Worm (Caenorhabditis elegans) whole organism, young adult: Measurements from ENCODE around the gene arl-5.

Experiments used
- B0261.1 ChIP-seq: sonication (generic microtip); optimal IDR thresholded peaks from 2 replicates; lab custom pipeline; 2016; ENCODE audit warnings: mild to moderate bottlenecking, missing genetic modification characterization, moderate library complexity, missing compliant biosample characterization
- ama-1 ChIP-seq, 3 experiments: fragments of 150-350 bp in 1 of 3; sonication (generic microtip) in 2 of 3; optimal IDR thresholded peaks; 2 replicates each; lab custom pipeline; 2014 to 2018; ENCODE audit warnings: missing biosample characterization in 2 of 3, missing genetic modification characterization in 2 of 3, missing genetic modification reagents in 2 of 3
- bed-2 ChIP-seq: fragments of 200-800 bp; sonication (Bioruptor generic); IDR thresholded peaks from 2 replicates; pipeline ENCODE4 v1.3.6; 2022; ENCODE audit warnings: missing genetic modification reagents, missing genetic modification characterization, missing compliant biosample characterization
- ccch-3 ChIP-seq: fragments of 200-800 bp; sonication (Bioruptor generic); optimal IDR thresholded peaks from 2 replicates; lab custom pipeline; 2018; ENCODE audit warnings: mild to moderate bottlenecking, missing genetic modification characterization, missing compliant biosample characterization
- dox-1 ChIP-seq: fragments of 200-800 bp; sonication (Bioruptor generic); IDR thresholded peaks from 2 replicates; pipeline ENCODE4 v1.3.6; 2022; ENCODE audit warnings: missing genetic modification reagents, missing genetic modification characterization, missing compliant biosample characterization
- fkh-3 ChIP-seq: sonication (generic microtip); optimal IDR thresholded peaks from 2 replicates; lab custom pipeline; 2016; ENCODE audit warnings: mild to moderate bottlenecking, missing genetic modification characterization, missing compliant biosample characterization
- hlh-26 ChIP-seq: fragments of 200-800 bp; sonication (Bioruptor generic); conservative IDR thresholded peaks from 2 replicates; pipeline ENCODE4 v1.3.6; 2022; ENCODE audit warnings: missing genetic modification reagents, missing genetic modification characterization, missing compliant biosample characterization
- hmg-20 ChIP-seq: fragments of 200-800 bp; sonication (Bioruptor generic); IDR thresholded peaks from 2 replicates; pipeline ENCODE4 v1.3.6; 2022; ENCODE audit warnings: missing genetic modification reagents, missing genetic modification characterization, missing compliant biosample characterization
- nhr-90 ChIP-seq: sonication (generic microtip); optimal IDR thresholded peaks from 2 replicates; lab custom pipeline; 2016; ENCODE audit warnings: missing genotype, mild to moderate bottlenecking, missing genetic modification characterization, missing compliant biosample characterization
- sdz-38 ChIP-seq: sonication (generic microtip); optimal IDR thresholded peaks from 2 replicates; lab custom pipeline; 2016; ENCODE audit warnings: missing genotype, missing genetic modification characterization, missing compliant biosample characterization
- snpc-4 ChIP-seq, 5 experiments: fragments of 150-350 bp in 1 of 5; sonication (generic microtip) in 4 of 5; optimal IDR thresholded peaks; 2 replicates each; lab custom pipeline; 2014 to 2018; ENCODE audit warnings: missing genetic modification characterization in 5 of 5, missing biosample characterization in 3 of 5, antibody characterized with exemption in 2 of 5, mild to moderate bottlenecking in 2 of 5, missing compliant biosample characterization in 2 of 5, missing genotype in 2 of 5, moderate library complexity in 2 of 5, missing genetic modification reagents in 1 of 5
- sptf-2 ChIP-seq: fragments of 200-800 bp; sonication (Bioruptor generic); optimal IDR thresholded peaks from 2 replicates; lab custom pipeline; 2018; ENCODE audit warnings: mild to moderate bottlenecking, missing genetic modification characterization, missing compliant biosample characterization
- unc-130 ChIP-seq: sonication (generic microtip); optimal IDR thresholded peaks from 2 replicates; lab custom pipeline; 2016; ENCODE audit warnings: missing genetic modification reagents, missing genetic modification characterization, missing compliant biosample characterization
- ztf-6 ChIP-seq: fragments of 200-800 bp; sonication (Bioruptor generic); IDR thresholded peaks from 2 replicates; pipeline ENCODE4 v1.3.6; 2022; ENCODE audit warnings: missing genetic modification reagents, missing genetic modification characterization, missing compliant biosample characterization

ce11 chrIII:9822942-9823341 lies at the start of gene arl-5:
- TF ChIP-seq ztf-6 (GFP tag; lab: Robert Waterston, UW) (no peak), hlh-26 (GFP tag; lab: Robert Waterston, UW) (no peak), bed-2 (GFP tag; lab: Robert Waterston, UW) (no peak), ccch-3 (GFP tag; lab: Kevin White, UChicago) (no peak), fkh-3 (no peak), nhr-90 (tag; lab: Kevin White, UChicago) (no peak), unc-130 (GFP tag; lab: Kevin White, UChicago) (no peak), dox-1 (GFP tag; lab: Robert Waterston, UW) (no peak), sdz-38 (tag; lab: Kevin White, UChicago) (no peak), B0261.1 (tag; lab: Kevin White, UChicago) (no peak), hmg-20 (GFP tag; lab: Robert Waterston, UW) (no peak), snpc-4 (GFP tag; optimal IDR thresholded peaks at IDR 0.05; lab: Kevin White, UChicago) (no peak), snpc-4 (tag; optimal IDR thresholded peaks at IDR 0.05; lab: Kevin White, UChicago) (no peak), sptf-2 (GFP tag; lab: Kevin White, UChicago) (no peak), ama-1 (optimal IDR thresholded peaks at IDR 0.05; lab: Kevin White, UChicago) (no peak), ama-1 (GFP tag; optimal IDR thresholded peaks at IDR 0.05; lab: Kevin White, UChicago) (no peak)
